Worm (Caenorhabditis elegans): Measurements from ENCODE around the gene oac-1.

DNA sequence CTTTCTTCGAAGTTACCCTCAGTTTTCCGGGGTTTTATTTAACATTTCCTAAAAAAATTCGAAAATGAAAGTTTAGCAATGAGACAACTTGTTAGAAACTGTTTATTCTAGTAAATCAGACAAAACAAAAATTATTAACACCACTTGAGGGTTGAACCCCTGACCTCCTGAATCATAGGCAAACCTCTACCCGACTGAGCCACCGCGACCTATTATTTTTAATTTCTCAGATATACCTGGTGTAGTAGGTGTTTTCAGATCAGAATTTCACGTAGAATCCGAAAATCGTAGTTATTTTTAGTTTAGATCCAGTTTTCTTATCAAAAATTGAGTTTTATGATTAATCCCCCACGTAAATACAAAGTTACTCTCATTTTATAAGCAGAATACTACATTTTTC is 14.3 kb upstream of the oac-1 start:
- TF ChIP-seq dao-5 (tag; optimal IDR thresholded peaks at IDR 0.05), result no peak
- TF ChIP-seq W03F9.2 (tag; optimal IDR thresholded peaks at IDR 0.05), result no peak
- TF ChIP-seq him-1 (tag; optimal IDR thresholded peaks at IDR 0.05), result no peak
